Fruit fly (Drosophila melanogaster): ENCODE results near the gene CG34292.

- TF ChIP-seq psq (optimal IDR thresholded peaks at IDR 0.05) = no peak
- TF ChIP-seq EcR (GFP tag; optimal IDR thresholded peaks at IDR 0.05) = no peak
- no peak for TF ChIP-seq CG8478 (optimal IDR thresholded peaks at IDR 0.05)
- no peak for TF ChIP-seq pan (optimal IDR thresholded peaks at IDR 0.05)
- no peak for TF ChIP-seq Dll (optimal IDR thresholded peaks at IDR 0.05)
Observed at dm6 chr3R:27021278-27021677, 40.7 kb upstream of the CG34292 start, which contains the start of gene CG6283.
